Fruit fly (Drosophila melanogaster) whole organism, embryonic: Measurements from ENCODE around the gene PolA1.

ENCODE experiments used
- Aef1 ChIP-seq: fragments of 200-800 bp; sonication (Bioruptor generic); IDR thresholded peaks from 3 replicates; pipeline ENCODE4 v1.3.6; 2022; ENCODE audit warnings: missing biosample characterization, missing genetic modification characterization
- Antp ChIP-seq: fragments of 200-800 bp; sonication (Bioruptor generic); optimal IDR thresholded peaks from 3 replicates; lab custom pipeline; 2016; ENCODE audit warnings: missing biosample characterization, missing genetic modification characterization
- CG10979 ChIP-seq: fragments of 200-800 bp; sonication (Bioruptor generic); optimal IDR thresholded peaks from 2 replicates; lab custom pipeline; 2018; ENCODE audit warnings: missing biosample characterization, mild to moderate bottlenecking, missing genetic modification characterization, moderate library complexity
- CG11723 ChIP-seq: fragments of 200-800 bp; sonication (Bioruptor generic); optimal IDR thresholded peaks from 2 replicates; lab custom pipeline; 2017; ENCODE audit warnings: missing biosample characterization, mild to moderate bottlenecking, missing genetic modification characterization
- CG12942 ChIP-seq: fragments of 200-800 bp; sonication (Bioruptor generic); optimal IDR thresholded peaks from 3 replicates; lab custom pipeline; 2016; ENCODE audit warnings: missing biosample characterization, missing genetic modification characterization
- CG14965 ChIP-seq: fragments of 200-800 bp; sonication (Bioruptor generic); optimal IDR thresholded peaks from 2 replicates; lab custom pipeline; 2016; ENCODE audit warnings: missing biosample characterization, missing genetic modification characterization, borderline replicate concordance
- CG16779 ChIP-seq: fragments of 200-800 bp; sonication (Bioruptor generic); IDR thresholded peaks from 2 replicates; pipeline ENCODE4 v1.3.6; 2022; ENCODE audit warnings: missing biosample characterization, missing genetic modification characterization
- CG17568 ChIP-seq: fragments of 200-800 bp; sonication (Bioruptor generic); optimal IDR thresholded peaks from 2 replicates; lab custom pipeline; 2018; ENCODE audit warnings: missing biosample characterization, mild to moderate bottlenecking, missing genetic modification characterization, moderate library complexity
- CG17912 ChIP-seq: fragments of 200-800 bp; sonication (Bioruptor generic); optimal IDR thresholded peaks from 2 replicates; lab custom pipeline; 2018; ENCODE audit warnings: missing biosample characterization, mild to moderate bottlenecking, missing genetic modification characterization
- CG18764 ChIP-seq: fragments of 200-800 bp; sonication (Bioruptor generic); optimal IDR thresholded peaks from 3 replicates; lab custom pipeline; 2016; ENCODE audit warnings: missing biosample characterization, missing genetic modification characterization
- CG32532 ChIP-seq: fragments of 200-800 bp; sonication (Bioruptor generic); IDR thresholded peaks from 2 replicates; pipeline ENCODE4 v1.3.6; 2022; ENCODE audit warnings: missing biosample characterization, missing genetic modification characterization
- CG3407 ChIP-seq: fragments of 200-800 bp; sonication (Bioruptor generic); optimal IDR thresholded peaks from 2 replicates; lab custom pipeline; 2018; ENCODE audit warnings: missing biosample characterization, mild to moderate bottlenecking, missing genetic modification characterization
- CG34224 ChIP-seq: fragments of 200-800 bp; sonication (Bioruptor generic); IDR thresholded peaks from 3 replicates; pipeline ENCODE4 v1.3.6; 2022; ENCODE audit warnings: missing biosample characterization, missing genetic modification characterization; ENCODE audit not compliant: partially characterized antibody
- CG4282 ChIP-seq: fragments of 200-800 bp; sonication (Bioruptor generic); optimal IDR thresholded peaks from 2 replicates; lab custom pipeline; 2016; ENCODE audit warnings: missing biosample characterization, missing genetic modification characterization
- CG4617 ChIP-seq: fragments of 200-800 bp; sonication (Bioruptor generic); optimal IDR thresholded peaks from 3 replicates; lab custom pipeline; 2016; ENCODE audit warnings: missing biosample characterization, missing genetic modification characterization, borderline replicate concordance
- CG6254 ChIP-seq: fragments of 200-800 bp; sonication (Bioruptor generic); optimal IDR thresholded peaks from 3 replicates; lab custom pipeline; 2017; ENCODE audit warnings: mild to moderate bottlenecking, missing biosample characterization, missing genetic modification reagents, missing genetic modification characterization
- CG6854 ChIP-seq: fragments of 200-800 bp; sonication (Bioruptor generic); optimal IDR thresholded peaks from 3 replicates; lab custom pipeline; 2017; ENCODE audit warnings: missing biosample characterization, mild to moderate bottlenecking, missing genetic modification characterization
- CG7271 ChIP-seq: fragments of 200-800 bp; sonication (Bioruptor generic); optimal IDR thresholded peaks from 2 replicates; lab custom pipeline; 2018; ENCODE audit warnings: missing biosample characterization, mild to moderate bottlenecking, missing genetic modification characterization, moderate library complexity
- CG7556 ChIP-seq: fragments of 200-800 bp; sonication (Bioruptor generic); optimal IDR thresholded peaks from 2 replicates; lab custom pipeline; 2017; ENCODE audit warnings: missing biosample characterization, mild to moderate bottlenecking, missing genetic modification characterization
- CG7928 ChIP-seq: fragments of 200-800 bp; sonication (Bioruptor generic); optimal IDR thresholded peaks from 2 replicates; lab custom pipeline; 2017; ENCODE audit warnings: missing biosample characterization, mild to moderate bottlenecking, missing genetic modification characterization
- CG8944 ChIP-seq: fragments of 200-800 bp; sonication (Bioruptor generic); optimal IDR thresholded peaks from 3 replicates; lab custom pipeline; 2016; ENCODE audit warnings: missing biosample characterization, missing genetic modification characterization
- CTCF ChIP-seq: fragments of 200-800 bp; sonication (Bioruptor generic); optimal IDR thresholded peaks from 2 replicates; lab custom pipeline; 2017; ENCODE audit warnings: missing biosample characterization, mild to moderate bottlenecking, missing genetic modification characterization, moderate library complexity
- Camta ChIP-seq: fragments of 200-800 bp; sonication (Bioruptor generic); optimal IDR thresholded peaks from 2 replicates; lab custom pipeline; 2016; ENCODE audit warnings: missing biosample characterization, missing genetic modification characterization
- Chrac-16 ChIP-seq: fragments of 200-800 bp; sonication (Bioruptor generic); optimal IDR thresholded peaks from 3 replicates; lab custom pipeline; 2016; ENCODE audit warnings: missing biosample characterization, missing genetic modification characterization
- Lhr ChIP-seq: fragments of 200-800 bp; sonication (Bioruptor generic); optimal IDR thresholded peaks from 3 replicates; lab custom pipeline; 2017; ENCODE audit warnings: mild to moderate bottlenecking, missing biosample characterization, missing genetic modification reagents, missing genetic modification characterization
- Lim3 ChIP-seq: fragments of 200-800 bp; sonication (Bioruptor generic); IDR thresholded peaks from 2 replicates; pipeline ENCODE4 v1.3.6; 2022; ENCODE audit warnings: missing biosample characterization, missing genetic modification characterization
- Med ChIP-seq: fragments of 200-800 bp; sonication (Bioruptor generic); peaks from one replicate; lab custom pipeline; 2016; ENCODE audit warnings: missing biosample characterization, missing genetic modification characterization, mild to moderate bottlenecking, inconsistent platforms, moderate library complexity
- Pdp1 ChIP-seq, 2 experiments: fragments of 200-800 bp; sonication (Bioruptor generic); optimal IDR thresholded peaks; 3 replicates each; lab custom pipeline; 2016; ENCODE audit warnings: missing biosample characterization in 2 of 2, missing genetic modification characterization in 2 of 2, mild to moderate bottlenecking in 1 of 2, moderate library complexity in 1 of 2
- Side ChIP-seq: fragments of 200-800 bp; sonication (Bioruptor generic); optimal IDR thresholded peaks from 2 replicates; lab custom pipeline; 2016; ENCODE audit warnings: missing biosample characterization, missing genetic modification characterization
- Sry-δ ChIP-seq: fragments of 200-800 bp; sonication (Bioruptor generic); optimal IDR thresholded peaks from 2 replicates; lab custom pipeline; 2016; ENCODE audit warnings: missing biosample characterization, missing genetic modification characterization
- btn ChIP-seq: fragments of 200-800 bp; sonication (Bioruptor generic); optimal IDR thresholded peaks from 2 replicates; lab custom pipeline; 2016; ENCODE audit warnings: missing biosample characterization, missing genetic modification characterization
- caup ChIP-seq: fragments of 200-800 bp; sonication (Bioruptor generic); optimal IDR thresholded peaks from 3 replicates; lab custom pipeline; 2017; ENCODE audit warnings: missing biosample characterization, mild to moderate bottlenecking, missing genetic modification characterization, moderate library complexity; ENCODE audit not compliant: severe bottlenecking
- corto ChIP-seq: fragments of 200-800 bp; sonication (Bioruptor generic); optimal IDR thresholded peaks from 2 replicates; lab custom pipeline; 2016; ENCODE audit warnings: missing biosample characterization, mild to moderate bottlenecking, missing genetic modification characterization, moderate library complexity
- croc ChIP-seq: fragments of 200-800 bp; sonication (Bioruptor generic); conservative IDR thresholded peaks from 3 replicates; pipeline ENCODE4 v1.3.6; 2022; ENCODE audit warnings: missing biosample characterization, missing genetic modification characterization
- crol ChIP-seq: fragments of 200-800 bp; sonication (Bioruptor generic); IDR thresholded peaks from 2 replicates; pipeline ENCODE4 v1.3.6; 2022; ENCODE audit warnings: missing biosample characterization, missing genetic modification characterization
- grn ChIP-seq: fragments of 200-800 bp; sonication (Bioruptor generic); optimal IDR thresholded peaks from 3 replicates; lab custom pipeline; 2017; ENCODE audit warnings: missing biosample characterization, missing genetic modification characterization
- gro ChIP-seq: fragments of 200-800 bp; sonication (Bioruptor generic); optimal IDR thresholded peaks from 2 replicates; lab custom pipeline; 2016; ENCODE audit warnings: missing biosample characterization, missing genetic modification characterization
- mam ChIP-seq: fragments of 200-800 bp; sonication (Bioruptor generic); optimal IDR thresholded peaks from 3 replicates; lab custom pipeline; 2016; ENCODE audit warnings: missing biosample characterization, missing genetic modification characterization
- mld ChIP-seq: fragments of 200-800 bp; sonication (Bioruptor generic); IDR thresholded peaks from 3 replicates; pipeline ENCODE4 v1.3.6; 2022; ENCODE audit warnings: missing biosample characterization, missing genetic modification characterization; ENCODE audit not compliant: partially characterized antibody
- pfk ChIP-seq: fragments of 200-800 bp; sonication (Bioruptor generic); optimal IDR thresholded peaks from 2 replicates; lab custom pipeline; 2018; ENCODE audit warnings: missing biosample characterization, mild to moderate bottlenecking, missing genetic modification characterization, moderate library complexity
- psq ChIP-seq: fragments of 200-800 bp; sonication (Bioruptor generic); optimal IDR thresholded peaks from 2 replicates; lab custom pipeline; 2017; ENCODE audit warnings: missing biosample characterization, missing genetic modification characterization
- repo ChIP-seq: fragments of 200-800 bp; sonication (Bioruptor generic); optimal IDR thresholded peaks from 2 replicates; lab custom pipeline; 2016; ENCODE audit warnings: missing biosample characterization, missing genetic modification characterization
- sd ChIP-seq: fragments of 200-800 bp; sonication (Bioruptor generic); optimal IDR thresholded peaks from 3 replicates; lab custom pipeline; 2018; ENCODE audit warnings: missing biosample characterization, mild to moderate bottlenecking, missing genetic modification characterization, moderate library complexity
- sna ChIP-seq: fragments of 200-800 bp; sonication (Bioruptor generic); IDR thresholded peaks from 2 replicates; pipeline ENCODE4 v1.3.6; 2022; ENCODE audit warnings: missing biosample characterization, missing genetic modification characterization; ENCODE audit not compliant: partially characterized antibody
- tgo ChIP-seq: fragments of 200-800 bp; sonication (Bioruptor generic); IDR thresholded peaks from 3 replicates; pipeline ENCODE4 v1.3.6; 2022; ENCODE audit warnings: missing biosample characterization, missing genetic modification characterization
- tll ChIP-seq, 2 experiments: fragments of 200-800 bp in 1 of 2; fragments of >200 bp in 1 of 2; sonication (Bioruptor generic) in 1 of 2; optimal IDR thresholded peaks; 2 replicates each; lab custom pipeline; 2017 to 2019; ENCODE audit warnings: missing biosample characterization in 2 of 2, missing genetic modification characterization in 2 of 2, mild to moderate bottlenecking in 1 of 2, moderate library complexity in 1 of 2
- unpg ChIP-seq: fragments of 200-800 bp; sonication (Bioruptor generic); optimal IDR thresholded peaks from 3 replicates; lab custom pipeline; 2018; ENCODE audit warnings: missing biosample characterization, mild to moderate bottlenecking, missing genetic modification characterization, moderate library complexity
- yki ChIP-seq: fragments of >200 bp; optimal IDR thresholded peaks from 3 replicates; lab custom pipeline; 2018
- zen2 ChIP-seq: fragments of 200-800 bp; sonication (Bioruptor generic); IDR thresholded peaks from 3 replicates; pipeline ENCODE4 v1.3.6; 2022; ENCODE audit warnings: missing biosample characterization, missing genetic modification characterization; ENCODE audit not compliant: partially characterized antibody

The PolA1 gene

dm6 chr3R:21627752-21628151 lies 43.8 kb downstream of the PolA1 start (continued):
- no peak for TF ChIP-seq Camta (GFP tag; lab: Kevin White, UChicago)
- TF ChIP-seq yki (lab: Kevin White, UChicago) = no peak
- TF ChIP-seq sna (GFP tag; lab: Robert Waterston, UW) = no peak
- TF ChIP-seq crol = peak; percentile 41; the same call in 1 of the 2 replicates
- peak; percentile 76 for TF ChIP-seq caup (GFP tag; lab: Kevin White, UChicago)
- peak; percentile 6 for TF ChIP-seq CG11723 (GFP tag; lab: Kevin White, UChicago)
- TF ChIP-seq CG6254 (GFP tag; lab: Kevin White, UChicago) = peak; percentile 52
- no peak for TF ChIP-seq mld (GFP tag; lab: Robert Waterston, UW)
- no peak for TF ChIP-seq CG8944 (GFP tag; lab: Kevin White, UChicago)
- peak; percentile 33 for TF ChIP-seq mam
- TF ChIP-seq zen2 (GFP tag; lab: Robert Waterston, UW) = no peak
- TF ChIP-seq Pdp1 (GFP tag; optimal IDR thresholded peaks at IDR 0.05; lab: Kevin White, UChicago) = peak; percentile 48 to 57
- TF ChIP-seq CG7556 (GFP tag; lab: Kevin White, UChicago) = peak; percentile 78
- TF ChIP-seq croc (GFP tag; lab: Robert Waterston, UW) = peak; percentile 36; the same call in 1 of the 3 replicates
- no peak for TF ChIP-seq CG14965
- peak; percentile 46 for TF ChIP-seq corto (GFP tag; lab: Kevin White, UChicago)
- no peak for TF ChIP-seq CG34224 (GFP tag; lab: Robert Waterston, UW)
- TF ChIP-seq Aef1 = peak; percentile 72
- no peak for TF ChIP-seq btn
- TF ChIP-seq Antp (GFP tag; lab: Kevin White, UChicago) = no peak
- TF ChIP-seq CG17568 (GFP tag; lab: Kevin White, UChicago) = peak; percentile 51
- peak; percentile 53 for TF ChIP-seq Chrac-16 (GFP tag; lab: Kevin White, UChicago)
- peak; percentile 13 for TF ChIP-seq Side (GFP tag; lab: Kevin White, UChicago)
- TF ChIP-seq repo (GFP tag; lab: Kevin White, UChicago) = no peak
- no peak for TF ChIP-seq CG18764 (GFP tag; lab: Kevin White, UChicago)
- no peak for TF ChIP-seq Lim3
- no peak for TF ChIP-seq pfk
- no peak for TF ChIP-seq tll (GFP tag; optimal IDR thresholded peaks at IDR 0.05; lab: Kevin White, UChicago)
- no peak for TF ChIP-seq CG7928 (GFP tag; lab: Kevin White, UChicago)
- TF ChIP-seq CG3407 = peak; percentile 28

DNA sequence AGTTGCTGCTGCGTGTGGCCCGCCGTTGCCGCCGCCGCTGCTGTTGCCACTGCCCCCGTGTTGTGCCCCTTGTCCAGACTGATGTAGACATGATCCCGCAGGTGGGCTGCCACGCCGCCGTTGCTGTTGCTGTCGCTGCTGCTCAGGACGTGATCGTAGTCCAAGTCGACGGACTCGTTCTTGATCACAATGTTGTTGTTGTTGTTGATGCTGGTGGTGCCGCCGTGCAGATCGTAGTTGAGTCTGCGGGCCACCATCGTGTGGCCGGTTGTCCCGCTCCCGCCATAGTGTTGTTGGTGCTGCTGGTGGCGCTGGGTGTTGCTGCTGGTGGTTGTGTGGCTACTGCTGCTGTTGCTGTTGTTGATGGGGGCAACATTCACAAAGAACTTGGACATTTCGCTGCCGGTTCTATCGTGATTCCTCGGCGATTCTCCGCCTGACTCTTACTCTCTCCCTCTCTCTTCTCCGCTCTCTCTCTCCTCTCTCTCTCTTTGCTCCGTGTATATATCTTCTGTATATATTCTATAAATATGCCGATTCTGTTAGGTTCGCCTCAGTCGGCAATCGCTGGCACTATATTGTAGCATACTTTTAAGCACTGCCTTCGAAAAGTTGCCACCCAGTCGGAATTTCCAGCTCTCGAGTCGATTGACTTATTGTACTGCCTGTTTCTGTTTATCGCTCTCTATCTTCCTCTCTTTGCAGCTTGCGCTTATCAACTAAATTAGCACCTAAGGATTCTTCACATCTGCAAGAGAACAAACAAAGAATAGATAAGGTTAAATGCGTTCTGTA lies 45.2 kb downstream of the PolA1 start:
- TF ChIP-seq CG6854 (no peak), CG4282 (no peak), yki (lab: Kevin White, UChicago) (peak; percentile 78), grn (GFP tag; lab: Kevin White, UChicago) (peak; percentile 43), psq (GFP tag; lab: Kevin White, UChicago) (no peak), CG7271 (tag; lab: Kevin White, UChicago) (no peak), gro (GFP tag; lab: Kevin White, UChicago) (peak; percentile 41), unpg (GFP tag; lab: Kevin White, UChicago) (no peak), CG17912 (GFP tag; lab: Kevin White, UChicago) (peak; percentile 2), CTCF (GFP tag; lab: Kevin White, UChicago) (peak; percentile 62), CG16779 (no peak), CG10979 (peak; percentile 2), CG32532 (GFP tag; lab: Robert Waterston, UW) (peak; percentile 38; the same call in 1 of the 2 replicates), Lhr (peak; percentile 52), tll (GFP tag; optimal IDR thresholded peaks at IDR 0.05; lab: Kevin White, UChicago) (peak in 1 of 2 experiments; percentile 57), Med (GFP tag; lab: Kevin White, UChicago) (peak; percentile 90), btn (no peak), sd (tag; lab: Kevin White, UChicago) (peak; percentile 48), tgo (GFP tag; lab: Robert Waterston, UW) (no peak), CG12942 (GFP tag; lab: Kevin White, UChicago) (no peak), Sry-δ (peak; percentile 15), CG4617 (peak; percentile 1)
